Fruit fly (Drosophila melanogaster): ENCODE data around the gene CG4452.
A peak's percentile ranks its signal among the peaks of the same experiment; 100 is the strongest.

The CG4452 gene

dm6 chr3L:9377198-9378035, 10.2 kb downstream of the CG4452 start, which contains the start of gene Hsp26:
Hsp26 (minus strand) TSS chr3L:9377427.
- TF ChIP-seq Vsx2 (GFP tag; optimal IDR thresholded peaks at IDR 0.05; ENCODE audit: partially characterized antibody) (peak; percentile 67), sage (GFP tag; optimal IDR thresholded peaks at IDR 0.05) (peak; percentile 89), Mio (GFP tag; optimal IDR thresholded peaks at IDR 0.05) (peak; percentile 30), jim (GFP tag; optimal IDR thresholded peaks at IDR 0.05) (peak; percentile 79), Hr83 (GFP tag; optimal IDR thresholded peaks at IDR 0.05; ENCODE audit: poor library complexity, severe bottlenecking) (peak; percentile 6), Hr78 (GFP tag; optimal IDR thresholded peaks at IDR 0.05) (no peak), N (GFP tag; optimal IDR thresholded peaks at IDR 0.05) (no peak), Myc (optimal IDR thresholded peaks at IDR 0.05) (no peak), lola (GFP tag; optimal IDR thresholded peaks at IDR 0.05) (no peak), usp (GFP tag; optimal IDR thresholded peaks at IDR 0.05) (no peak), dl (GFP tag; optimal IDR thresholded peaks at IDR 0.05; ENCODE audit: insufficient read depth in 1 of 2, partially characterized antibody in 2 of 2) (peak; percentile 23 to 25), dmrt93B (GFP tag; optimal IDR thresholded peaks at IDR 0.05) (peak; percentile 60), Jra (GFP tag; optimal IDR thresholded peaks at IDR 0.05) (peak; percentile 87), foxo (GFP tag; optimal IDR thresholded peaks at IDR 0.05) (peak; percentile 52 to 94), brk (GFP tag; optimal IDR thresholded peaks at IDR 0.05) (peak; percentile 97), GATAd (GFP tag; optimal IDR thresholded peaks at IDR 0.05) (no peak), Dfd (GFP tag; optimal IDR thresholded peaks at IDR 0.05) (no peak), ey (GFP tag; optimal IDR thresholded peaks at IDR 0.05) (peak; percentile 96), OdsH (GFP tag; optimal IDR thresholded peaks at IDR 0.05) (peak; percentile 96), Hnf4 (GFP tag; optimal IDR thresholded peaks at IDR 0.05) (peak; percentile 93), HLH106 (tag; optimal IDR thresholded peaks at IDR 0.05) (peak; percentile 84), CG9705 (GFP tag; optimal IDR thresholded peaks at IDR 0.05) (no peak), h (GFP tag; optimal IDR thresholded peaks at IDR 0.05) (peak; percentile 97), pan (optimal IDR thresholded peaks at IDR 0.05) (no peak), tai (GFP tag; optimal IDR thresholded peaks at IDR 0.05) (no peak), CrebA (GFP tag; optimal IDR thresholded peaks at IDR 0.05; ENCODE audit: borderline replicate concordance) (no peak), Rel (GFP tag; optimal IDR thresholded peaks at IDR 0.05) (peak; percentile 0), Rel (tag; optimal IDR thresholded peaks at IDR 0.05) (peak; percentile 52), sv (GFP tag; optimal IDR thresholded peaks at IDR 0.05) (peak; percentile 75), Dif (GFP tag; optimal IDR thresholded peaks at IDR 0.05; ENCODE audit: partially characterized antibody) (peak; percentile 66), Sp1 (GFP tag; optimal IDR thresholded peaks at IDR 0.05) (peak; percentile 89), psq (GFP tag; optimal IDR thresholded peaks at IDR 0.05) (peak; percentile 94), CG32264 (GFP tag; optimal IDR thresholded peaks at IDR 0.05) (peak; percentile 86), br (GFP tag; optimal IDR thresholded peaks at IDR 0.05) (peak; percentile 95), dsf (GFP tag; optimal IDR thresholded peaks at IDR 0.05; ENCODE audit: borderline replicate concordance) (peak; percentile 59), fru (GFP tag; optimal IDR thresholded peaks at IDR 0.05) (peak; percentile 95), woc (GFP tag; optimal IDR thresholded peaks at IDR 0.05) (peak; percentile 92), rgr (GFP tag; optimal IDR thresholded peaks at IDR 0.05) (peak; percentile 96), Abd-B (GFP tag; optimal IDR thresholded peaks at IDR 0.05) (no peak)

dm6 chr3L:9379484-9380343, 12.5 kb downstream of the CG4452 start, which contains the start of gene Hsp67Ba:
Hsp67Ba (minus strand) TSS chr3L:9379534.
- TF ChIP-seq N (GFP tag; optimal IDR thresholded peaks at IDR 0.05) (no peak), OdsH (GFP tag; optimal IDR thresholded peaks at IDR 0.05) (no peak), brk (GFP tag; optimal IDR thresholded peaks at IDR 0.05) (no peak), Abd-B (GFP tag; optimal IDR thresholded peaks at IDR 0.05) (no peak), sv (GFP tag; optimal IDR thresholded peaks at IDR 0.05) (no peak), Hr78 (GFP tag; optimal IDR thresholded peaks at IDR 0.05) (no peak), dl (GFP tag; optimal IDR thresholded peaks at IDR 0.05; ENCODE audit: insufficient read depth in 1 of 2, partially characterized antibody in 2 of 2) (no peak), Rel (GFP tag; optimal IDR thresholded peaks at IDR 0.05) (no peak), Rel (tag; optimal IDR thresholded peaks at IDR 0.05) (no peak), Hr83 (GFP tag; optimal IDR thresholded peaks at IDR 0.05; ENCODE audit: poor library complexity, severe bottlenecking) (peak; percentile 26), br (GFP tag; optimal IDR thresholded peaks at IDR 0.05) (no peak), HLH106 (tag; optimal IDR thresholded peaks at IDR 0.05) (no peak), dsf (GFP tag; optimal IDR thresholded peaks at IDR 0.05; ENCODE audit: borderline replicate concordance) (no peak), Sp1 (GFP tag; optimal IDR thresholded peaks at IDR 0.05) (no peak), Dfd (GFP tag; optimal IDR thresholded peaks at IDR 0.05) (no peak), psq (GFP tag; optimal IDR thresholded peaks at IDR 0.05) (peak; percentile 49), dmrt93B (GFP tag; optimal IDR thresholded peaks at IDR 0.05) (no peak), foxo (GFP tag; optimal IDR thresholded peaks at IDR 0.05) (no peak), fru (GFP tag; optimal IDR thresholded peaks at IDR 0.05) (peak; percentile 22), sage (GFP tag; optimal IDR thresholded peaks at IDR 0.05) (no peak), Hnf4 (GFP tag; optimal IDR thresholded peaks at IDR 0.05) (no peak), ey (GFP tag; optimal IDR thresholded peaks at IDR 0.05) (no peak), Mio (GFP tag; optimal IDR thresholded peaks at IDR 0.05) (no peak), Dif (GFP tag; optimal IDR thresholded peaks at IDR 0.05; ENCODE audit: partially characterized antibody) (peak; percentile 51), tai (GFP tag; optimal IDR thresholded peaks at IDR 0.05) (no peak), Vsx2 (GFP tag; optimal IDR thresholded peaks at IDR 0.05; ENCODE audit: partially characterized antibody) (no peak), h (GFP tag; optimal IDR thresholded peaks at IDR 0.05) (no peak), woc (GFP tag; optimal IDR thresholded peaks at IDR 0.05) (peak; percentile 11), Myc (optimal IDR thresholded peaks at IDR 0.05) (no peak), CG32264 (GFP tag; optimal IDR thresholded peaks at IDR 0.05) (no peak), rgr (GFP tag; optimal IDR thresholded peaks at IDR 0.05) (no peak), Jra (GFP tag; optimal IDR thresholded peaks at IDR 0.05) (no peak), CG9705 (GFP tag; optimal IDR thresholded peaks at IDR 0.05) (no peak), usp (GFP tag; optimal IDR thresholded peaks at IDR 0.05) (no peak), lola (GFP tag; optimal IDR thresholded peaks at IDR 0.05) (no peak), pan (optimal IDR thresholded peaks at IDR 0.05) (no peak)
